Worm (Caenorhabditis elegans) whole organism, early embryonic: ENCODE results near the gene T19C3.2.
"Not testable (repeated sequence)": the region's sequence is repeated elsewhere in the genome, so short reads cannot be mapped to it uniquely, and the experiment has no call there.

ENCODE experiments used
- B0310.2 ChIP-seq: sonication (generic microtip); optimal IDR thresholded peaks from 2 replicates; lab custom pipeline; 2016; ENCODE audit warnings: mild to moderate bottlenecking, missing genetic modification characterization, missing compliant biosample characterization
- aly-1 ChIP-seq: sonication (generic microtip); optimal IDR thresholded peaks from 2 replicates; lab custom pipeline; 2016; ENCODE audit warnings: missing genetic modification characterization, missing compliant biosample characterization
- ama-1 ChIP-seq: fragments of 150-350 bp; optimal IDR thresholded peaks from 2 replicates; lab custom pipeline; 2014
- ceh-13 ChIP-seq: fragments of 200-800 bp; sonication (Bioruptor generic); optimal IDR thresholded peaks from 2 replicates; lab custom pipeline; 2018; ENCODE audit warnings: mild to moderate bottlenecking, missing genetic modification characterization, missing compliant biosample characterization
- flt-1 ChIP-seq: fragments of 200-800 bp; sonication (Bioruptor generic); IDR thresholded peaks from 2 replicates; pipeline ENCODE4 v1.3.6; 2022; ENCODE audit warnings: missing genetic modification characterization, missing compliant biosample characterization
- hmg-4 ChIP-seq: fragments of 200-800 bp; sonication (Bioruptor generic); optimal IDR thresholded peaks from 2 replicates; lab custom pipeline; 2018; ENCODE audit warnings: mild to moderate bottlenecking, missing genetic modification characterization, missing compliant biosample characterization
- hnd-1 ChIP-seq: sonication (generic microtip); optimal IDR thresholded peaks from 2 replicates; lab custom pipeline; 2016; ENCODE audit warnings: missing genetic modification characterization, missing compliant biosample characterization
- scrt-1 ChIP-seq: fragments of 200-800 bp; sonication (Bioruptor generic); IDR thresholded peaks from 2 replicates; pipeline ENCODE4 v1.3.6; 2022; ENCODE audit warnings: missing genetic modification characterization, missing compliant biosample characterization
- tbx-11 ChIP-seq: fragments of 200-800 bp; sonication (Bioruptor generic); IDR thresholded peaks from 2 replicates; pipeline ENCODE4 v1.3.6; 2022; ENCODE audit warnings: missing genetic modification characterization, missing compliant biosample characterization
- tbx-37 ChIP-seq: fragments of 200-800 bp; sonication (Bioruptor generic); conservative IDR thresholded peaks from 2 replicates; pipeline ENCODE4 v1.3.6; 2022; ENCODE audit warnings: missing genetic modification reagents, missing genetic modification characterization, missing compliant biosample characterization
- tra-4 ChIP-seq: sonication (generic microtip); optimal IDR thresholded peaks from 2 replicates; lab custom pipeline; 2017; ENCODE audit warnings: missing genetic modification characterization, missing compliant biosample characterization

- not testable (repeated sequence) for TF ChIP-seq hnd-1 (tag; lab: Kevin White, UChicago); aly-1 (tag; lab: Kevin White, UChicago); hmg-4 (GFP tag; lab: Kevin White, UChicago); ceh-13; tra-4 (tag; lab: Kevin White, UChicago); ama-1; B0310.2; flt-1 (GFP tag; lab: Robert Waterston, UW)
- peak; percentile 47 for TF ChIP-seq tbx-37
- TF ChIP-seq tbx-11 (GFP tag; lab: Robert Waterston, UW) = peak; percentile 46; the same call in 1 of the 2 replicates
- TF ChIP-seq scrt-1 (GFP tag; lab: Robert Waterston, UW) = peak; percentile 75
Measured at ce11 chrIII:628942-629341, 11.6 kb upstream of the T19C3.2 start.
